Worm (Caenorhabditis elegans): Measurements from ENCODE around the gene dsh-2.
"Not testable (repeated sequence)": the region's sequence is repeated elsewhere in the genome, so short reads cannot be mapped to it uniquely, and the experiment has no call there.

- not testable (repeated sequence) for TF ChIP-seq F49E8.2 (tag; optimal IDR thresholded peaks at IDR 0.05; ENCODE audit: insufficient read depth); him-1 (tag; optimal IDR thresholded peaks at IDR 0.05); nhr-90 (tag; optimal IDR thresholded peaks at IDR 0.05); Y53G8AR.9 (GFP tag; conservative IDR thresholded peaks at IDR 0.05); pbrm-1 (GFP tag; IDR thresholded peaks at IDR 0.05); attf-3 (GFP tag; conservative IDR thresholded peaks at IDR 0.05); madf-8 (GFP tag; conservative IDR thresholded peaks at IDR 0.05); unc-62 (GFP tag; optimal IDR thresholded peaks at IDR 0.05); attf-5 (GFP tag; optimal IDR thresholded peaks at IDR 0.05); nfya-1 (tag; optimal IDR thresholded peaks at IDR 0.05; ENCODE audit: borderline replicate concordance, insufficient read depth)
These were observed 16.5 kb upstream of the dsh-2 start for ce11 chrII:5097463-5097862.
